Worm (Caenorhabditis elegans) whole organism, L1 larva: Measurements from ENCODE around the gene C01G12.7.

ENCODE experiments used
- elt-3 ChIP-seq, 6 experiments: fragments of 150-350 bp in 1 of 6; sonication (generic microtip); optimal IDR thresholded peaks; 2 replicates each; lab custom pipeline; 2017 to 2018; ENCODE audit warnings: missing biosample characterization in 6 of 6, missing genetic modification characterization in 6 of 6, inconsistent platforms in 1 of 6
- fkh-10 ChIP-seq: sonication (generic microtip); optimal IDR thresholded peaks from 2 replicates; lab custom pipeline; 2017; ENCODE audit warnings: missing biosample characterization, missing genetic modification reagents, missing genetic modification characterization
- mep-1 ChIP-seq: fragments of 150-350 bp; optimal IDR thresholded peaks from 2 replicates; lab custom pipeline; 2014; ENCODE audit warnings: missing biosample characterization, missing genetic modification characterization
- nhr-12 ChIP-seq: sonication (generic microtip); optimal IDR thresholded peaks from 2 replicates; lab custom pipeline; 2017; ENCODE audit warnings: missing biosample characterization, missing genetic modification characterization
- nhr-28 ChIP-seq: fragments of 150-350 bp; optimal IDR thresholded peaks from 2 replicates; lab custom pipeline; 2014; ENCODE audit warnings: missing biosample characterization, missing genetic modification characterization
- ztf-11 ChIP-seq, 2 experiments: sonication (generic microtip); optimal IDR thresholded peaks; 2 replicates each; lab custom pipeline; 2016 to 2017; ENCODE audit warnings: missing genetic modification characterization in 2 of 2, missing biosample characterization in 1 of 2, missing compliant biosample characterization in 1 of 2

- TF ChIP-seq fkh-10 (GFP tag; lab: Kevin White, UChicago) (no peak), elt-3 (tag; optimal IDR thresholded peaks at IDR 0.05; lab: Kevin White, UChicago) (no peak), nhr-12 (tag; lab: Kevin White, UChicago) (no peak), ztf-11 (tag; optimal IDR thresholded peaks at IDR 0.05; lab: Kevin White, UChicago) (no peak), nhr-28 (tag; lab: Kevin White, UChicago) (no peak), mep-1 (tag; lab: Kevin White, UChicago) (no peak)
These were observed 23.9 kb downstream of the C01G12.7 start for ce11 chrII:14567811-14568210.
